Worm (Caenorhabditis elegans): ENCODE data around the gene C13C4.7.

- no peak for TF ChIP-seq F13C5.2 (tag; optimal IDR thresholded peaks at IDR 0.05)
- TF ChIP-seq hnd-1 (tag; optimal IDR thresholded peaks at IDR 0.05) = no peak
Observed at ce11 chrV:12106841-12107240, 13.4 kb downstream of the C13C4.7 start, which contains the start of gene nhr-136.
